Fruit fly (Drosophila melanogaster): ENCODE data around the gene CG33267.

CG33267 gene

DNA sequence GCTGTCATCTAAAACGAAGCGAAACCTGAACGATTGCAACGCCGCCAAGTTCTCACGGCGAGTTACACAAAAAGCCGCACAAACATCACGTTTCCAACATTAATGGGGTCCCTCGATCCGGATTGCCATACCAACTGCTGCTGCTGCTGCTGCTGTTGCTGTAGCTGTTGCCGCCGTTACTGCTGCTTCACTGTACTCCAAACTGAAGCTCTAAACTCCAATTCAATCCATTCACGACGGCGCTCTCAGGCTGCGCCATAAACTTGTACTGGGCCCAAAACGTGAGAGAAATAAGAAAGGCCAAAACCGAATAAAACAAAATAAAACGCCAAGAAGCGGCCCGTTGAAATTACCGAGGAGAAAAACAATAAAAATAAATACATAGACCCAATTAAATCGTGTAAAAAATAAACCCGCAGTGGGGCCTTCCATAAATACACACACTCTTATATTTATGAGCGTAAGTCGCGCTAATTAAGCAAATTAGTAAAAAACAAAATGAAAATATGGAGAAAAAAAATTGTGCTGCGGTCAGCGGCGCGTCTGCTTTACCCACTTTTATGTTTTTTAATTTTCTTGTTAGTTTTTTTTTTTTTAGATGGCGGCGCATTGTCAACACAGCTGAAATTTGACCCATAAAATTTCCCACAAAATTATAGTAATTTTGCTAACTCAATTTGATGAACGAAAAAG, 16.8 kb upstream of the CG33267 start:
- TF ChIP-seq EcR (GFP tag; optimal IDR thresholded peaks at IDR 0.05) (no peak), pan (optimal IDR thresholded peaks at IDR 0.05) (no peak), CG8478 (optimal IDR thresholded peaks at IDR 0.05) (no peak), Dll (optimal IDR thresholded peaks at IDR 0.05) (no peak), usp (GFP tag; optimal IDR thresholded peaks at IDR 0.05) (no peak), psq (optimal IDR thresholded peaks at IDR 0.05) (no peak)

DNA sequence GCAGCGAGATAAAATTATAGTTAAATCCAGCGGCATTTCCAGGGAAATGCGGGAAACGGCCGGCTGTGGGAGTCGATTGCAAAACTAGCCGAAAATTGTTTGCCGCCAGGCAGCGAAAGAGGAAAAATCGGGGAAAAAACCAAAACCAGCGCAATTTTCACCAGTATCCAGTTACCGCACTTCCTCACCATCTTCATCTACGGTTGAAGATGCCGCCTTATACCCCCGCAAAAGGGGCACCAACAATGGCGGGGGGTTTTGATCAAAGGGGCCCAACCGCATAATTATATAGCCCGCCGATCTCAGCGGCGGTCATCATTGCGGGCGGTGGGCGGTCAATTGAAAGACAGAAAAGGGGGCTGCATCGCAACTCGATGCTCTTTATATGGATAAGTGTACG, 16.3 kb upstream of the CG33267 start:
- TF ChIP-seq psq (optimal IDR thresholded peaks at IDR 0.05) (no peak), usp (GFP tag; optimal IDR thresholded peaks at IDR 0.05) (no peak), Dll (optimal IDR thresholded peaks at IDR 0.05) (no peak), CG8478 (optimal IDR thresholded peaks at IDR 0.05) (no peak), EcR (GFP tag; optimal IDR thresholded peaks at IDR 0.05) (no peak), pan (optimal IDR thresholded peaks at IDR 0.05) (no peak)

DNA sequence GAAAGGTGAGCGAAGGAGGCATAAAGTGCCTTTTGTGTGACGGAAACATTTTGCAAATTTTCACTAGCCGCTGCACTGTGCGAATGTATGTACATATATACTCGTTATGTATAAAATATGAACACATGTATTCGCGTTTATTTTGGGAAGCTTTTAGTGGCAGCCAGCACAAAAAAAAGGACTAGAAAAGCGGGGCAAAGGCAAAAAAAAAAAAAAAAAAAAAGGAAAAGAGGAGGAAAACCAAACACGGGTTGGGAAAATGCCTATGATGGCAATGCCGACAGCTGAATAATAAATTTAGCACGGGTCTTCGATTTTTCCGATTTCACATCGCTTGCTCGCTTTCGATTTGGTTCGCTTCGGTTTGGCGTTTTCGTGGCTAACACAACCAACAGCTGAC, 14.9 kb upstream of the CG33267 start:
- TF ChIP-seq CG8478 (optimal IDR thresholded peaks at IDR 0.05) (no peak), pan (optimal IDR thresholded peaks at IDR 0.05) (no peak), usp (GFP tag; optimal IDR thresholded peaks at IDR 0.05) (no peak), EcR (GFP tag; optimal IDR thresholded peaks at IDR 0.05) (no peak), Dll (optimal IDR thresholded peaks at IDR 0.05) (no peak), psq (optimal IDR thresholded peaks at IDR 0.05) (no peak)

DNA sequence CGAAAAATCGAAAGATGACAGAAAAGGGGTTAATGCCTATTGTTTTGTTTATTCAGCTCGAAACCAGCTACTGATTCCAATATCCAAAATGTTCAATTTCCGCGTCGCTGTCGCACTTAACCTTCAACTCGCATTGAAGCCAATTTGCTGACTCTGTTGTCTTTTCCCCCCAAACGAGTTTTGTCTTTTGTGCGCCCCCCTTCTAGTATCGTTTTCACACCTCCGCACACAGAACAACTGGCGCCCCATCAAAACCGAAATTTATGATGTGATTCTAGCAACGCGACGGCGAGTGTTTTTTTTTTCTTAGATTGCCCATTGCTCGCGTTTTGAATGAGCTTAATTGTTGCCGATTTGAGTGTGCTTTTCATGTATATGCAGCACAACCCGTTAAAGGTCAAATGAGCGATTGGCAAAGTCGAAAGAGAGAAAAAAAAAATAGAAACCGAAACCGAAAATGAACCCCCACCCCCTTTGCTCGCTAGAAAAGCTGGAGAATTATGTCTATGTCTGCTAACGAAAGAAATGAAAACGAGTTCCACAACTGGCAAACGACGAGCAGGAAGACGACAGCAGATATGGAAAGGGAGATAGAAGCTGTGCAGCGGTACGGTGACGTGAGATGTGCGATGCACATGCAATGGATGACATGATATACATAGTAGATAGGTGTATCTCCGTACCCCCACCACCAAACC, 13.8 kb upstream of the CG33267 start:
- TF ChIP-seq psq (optimal IDR thresholded peaks at IDR 0.05), result no peak

DNA sequence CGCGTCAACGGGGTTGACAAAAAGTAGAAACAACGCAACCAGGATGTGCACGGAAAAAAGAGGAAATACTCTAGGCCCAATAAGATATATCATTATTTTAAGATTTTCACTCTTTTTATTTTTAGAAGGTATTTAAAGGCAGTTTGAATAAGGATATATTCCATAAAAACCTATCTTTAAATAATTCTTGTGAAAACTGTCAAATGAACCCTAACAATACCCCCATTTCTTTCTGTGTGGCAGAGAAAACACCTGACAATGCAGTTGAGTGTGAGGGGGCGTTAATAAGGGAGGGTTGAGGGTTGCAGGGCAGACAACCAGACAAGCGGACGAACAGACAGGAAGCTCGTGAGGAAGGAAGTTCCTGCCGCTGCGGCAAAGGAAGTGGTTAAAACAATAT, 12.3 kb upstream of the CG33267 start:
- no peak for TF ChIP-seq usp (GFP tag; optimal IDR thresholded peaks at IDR 0.05)
- TF ChIP-seq psq (optimal IDR thresholded peaks at IDR 0.05), result no peak
- no peak for TF ChIP-seq Dll (optimal IDR thresholded peaks at IDR 0.05)
- TF ChIP-seq pan (optimal IDR thresholded peaks at IDR 0.05), result no peak
- no peak for TF ChIP-seq CG8478 (optimal IDR thresholded peaks at IDR 0.05)
- no peak for TF ChIP-seq EcR (GFP tag; optimal IDR thresholded peaks at IDR 0.05)

DNA sequence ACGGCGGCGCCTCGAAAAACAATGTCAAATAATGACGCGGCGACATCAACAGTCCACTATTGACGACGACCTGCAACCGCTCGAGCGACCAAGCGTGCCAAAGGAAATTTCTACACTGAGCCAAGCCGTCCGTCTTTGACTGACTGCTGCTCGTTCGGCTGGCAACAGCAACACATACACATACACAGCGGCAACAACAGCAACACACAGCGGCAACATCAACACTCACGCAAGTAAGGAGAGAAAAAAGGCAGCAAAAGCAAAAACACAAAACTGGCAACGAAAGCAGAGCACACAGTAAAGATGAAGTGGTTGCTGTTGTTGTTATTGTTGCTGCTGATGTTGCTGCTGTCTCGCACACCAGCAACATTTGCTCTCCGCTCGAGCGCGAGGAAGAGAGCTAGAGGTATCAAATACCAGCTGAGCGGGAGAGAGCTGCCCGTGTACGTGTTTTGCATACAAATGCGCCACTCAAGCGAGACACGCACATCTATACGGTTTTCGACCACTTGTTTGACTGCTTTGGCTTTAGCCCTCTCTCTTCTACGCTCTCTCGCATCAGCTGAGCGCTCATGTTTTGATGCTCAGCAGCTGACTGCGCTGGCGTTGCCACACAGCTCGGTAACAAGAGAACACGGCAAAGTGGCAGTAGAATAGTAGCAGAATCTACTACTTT, 11.1 kb upstream of the CG33267 start:
- TF ChIP-seq pan (optimal IDR thresholded peaks at IDR 0.05), result no peak
- no peak for TF ChIP-seq psq (optimal IDR thresholded peaks at IDR 0.05)
- no peak for TF ChIP-seq EcR (GFP tag; optimal IDR thresholded peaks at IDR 0.05)
- TF ChIP-seq CG8478 (optimal IDR thresholded peaks at IDR 0.05), result peak; percentile 56
- TF ChIP-seq Dll (optimal IDR thresholded peaks at IDR 0.05), result peak; percentile 98

DNA sequence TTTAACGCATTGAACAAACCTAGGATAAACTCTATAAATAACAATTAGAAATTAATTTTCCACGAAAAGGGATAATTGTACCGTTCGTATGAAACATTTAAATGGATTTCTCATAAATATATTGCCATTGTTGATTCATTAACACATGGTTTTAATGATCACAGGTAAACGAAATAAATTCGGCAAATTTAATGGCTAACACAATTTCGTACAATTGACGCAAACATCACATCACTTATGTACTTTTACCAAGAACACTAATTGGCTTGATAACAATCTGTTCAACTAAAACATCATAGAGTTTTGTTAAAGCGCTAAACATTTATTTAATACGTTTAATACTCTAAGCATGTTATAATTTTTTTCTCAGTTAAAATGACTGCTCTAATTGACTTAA, 10.6 kb upstream of the CG33267 start:
- TF ChIP-seq pan (optimal IDR thresholded peaks at IDR 0.05) (no peak), CG8478 (optimal IDR thresholded peaks at IDR 0.05) (no peak), Dll (optimal IDR thresholded peaks at IDR 0.05) (no peak), usp (GFP tag; optimal IDR thresholded peaks at IDR 0.05) (no peak), psq (optimal IDR thresholded peaks at IDR 0.05) (no peak), EcR (GFP tag; optimal IDR thresholded peaks at IDR 0.05) (no peak)

DNA sequence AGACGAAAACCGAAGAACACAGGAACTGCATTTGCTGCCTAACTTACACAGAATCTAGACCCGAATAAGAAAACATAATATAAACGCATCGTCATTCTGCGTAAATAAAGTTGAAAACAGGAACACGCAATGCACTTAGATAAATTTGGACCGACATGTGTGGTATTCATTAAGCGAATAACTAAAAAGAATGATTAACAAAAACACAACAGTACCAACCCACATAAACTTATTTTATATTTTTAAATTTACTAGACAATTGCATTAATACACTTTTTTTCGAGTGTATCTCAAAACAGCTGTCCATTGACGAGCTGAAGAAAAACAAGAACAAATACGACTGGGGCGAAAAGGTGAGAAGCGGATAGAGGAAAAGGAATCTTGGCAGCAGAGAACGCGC, 9.9 kb upstream of the CG33267 start:
- TF ChIP-seq psq (optimal IDR thresholded peaks at IDR 0.05) (no peak), Dll (optimal IDR thresholded peaks at IDR 0.05) (no peak), pan (optimal IDR thresholded peaks at IDR 0.05) (no peak), EcR (GFP tag; optimal IDR thresholded peaks at IDR 0.05) (no peak), CG8478 (optimal IDR thresholded peaks at IDR 0.05) (no peak), usp (GFP tag; optimal IDR thresholded peaks at IDR 0.05) (no peak)

DNA sequence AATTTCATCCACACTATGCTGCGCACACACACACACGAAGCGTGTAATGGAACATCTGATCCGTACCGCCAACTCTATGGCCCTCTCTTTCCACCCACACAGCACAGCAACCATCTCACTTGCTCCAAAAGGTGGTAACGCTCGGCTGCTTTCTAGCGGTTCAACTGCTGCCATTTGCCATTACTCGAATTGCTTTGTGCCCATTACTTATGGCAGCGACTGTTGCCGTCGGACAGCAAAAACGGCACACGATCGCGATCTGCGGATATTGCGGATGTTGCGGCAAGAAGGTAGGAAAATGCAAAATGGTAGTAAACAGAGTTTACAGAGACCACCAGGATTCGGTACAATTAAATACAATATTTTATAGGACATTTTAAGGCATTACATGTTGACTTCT, 9.5 kb upstream of the CG33267 start:
- TF ChIP-seq psq (optimal IDR thresholded peaks at IDR 0.05), result no peak
- TF ChIP-seq EcR (GFP tag; optimal IDR thresholded peaks at IDR 0.05), result no peak

DNA sequence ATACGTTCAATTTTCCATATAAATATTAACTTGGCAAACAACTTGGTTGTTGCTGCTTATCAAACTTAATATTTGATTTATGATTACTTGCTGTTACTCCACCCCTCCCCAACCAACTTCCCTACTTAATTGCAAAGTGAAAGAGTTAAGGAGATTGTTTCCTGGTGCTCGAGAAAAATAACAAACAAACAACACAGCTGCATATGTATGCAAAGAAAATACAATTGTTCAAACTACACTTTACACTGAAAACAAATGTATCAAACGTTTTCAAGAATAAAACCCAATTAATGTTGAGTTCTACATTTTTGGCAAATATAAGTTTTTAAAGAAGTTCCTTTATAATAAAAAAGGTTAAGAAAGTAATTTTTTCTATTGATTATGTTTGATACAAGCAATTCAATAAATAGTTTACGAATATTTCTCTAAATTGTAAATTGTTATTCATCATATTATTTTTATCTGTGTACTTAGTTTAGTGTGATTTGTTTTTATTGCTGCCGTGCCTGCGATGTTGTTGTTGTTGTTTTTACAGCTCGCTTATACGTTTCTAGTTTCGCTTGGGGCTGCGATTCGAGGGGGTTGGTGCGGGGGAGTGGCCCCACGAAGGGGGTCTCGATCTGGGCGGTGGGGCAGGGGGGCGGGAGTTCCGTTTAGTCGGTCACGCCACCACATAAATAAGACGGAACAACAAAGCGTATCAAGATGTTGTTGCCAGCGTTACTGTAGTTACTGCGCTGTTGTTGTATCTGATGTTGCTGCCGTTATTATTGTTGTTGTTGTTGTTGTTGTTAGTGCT, 8.4 kb upstream of the CG33267 start:
- TF ChIP-seq CG8478 (optimal IDR thresholded peaks at IDR 0.05) (no peak), pan (optimal IDR thresholded peaks at IDR 0.05) (no peak), Dll (optimal IDR thresholded peaks at IDR 0.05) (no peak)

DNA sequence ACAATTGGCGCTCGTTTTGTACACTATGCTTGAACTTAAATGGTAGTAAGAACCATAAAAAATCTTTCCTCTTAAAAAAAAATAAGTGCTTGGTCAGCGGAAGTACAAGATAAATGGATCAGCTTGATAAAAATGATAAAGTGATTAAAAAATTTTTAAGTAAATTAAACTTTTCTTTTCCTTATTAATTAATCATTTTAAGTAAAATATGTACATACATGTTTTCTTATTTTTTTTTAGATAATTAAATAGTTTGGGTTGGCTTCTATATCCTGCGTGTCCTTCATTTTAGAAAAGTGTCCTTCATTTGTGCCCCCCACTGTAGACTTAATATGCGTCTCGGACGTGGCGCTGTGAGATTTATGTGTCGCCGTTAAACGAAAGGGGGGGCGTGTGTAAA, 7.6 kb upstream of the CG33267 start:
- TF ChIP-seq Dll (optimal IDR thresholded peaks at IDR 0.05), result no peak
- no peak for TF ChIP-seq usp (GFP tag; optimal IDR thresholded peaks at IDR 0.05)
- no peak for TF ChIP-seq CG8478 (optimal IDR thresholded peaks at IDR 0.05)
- no peak for TF ChIP-seq EcR (GFP tag; optimal IDR thresholded peaks at IDR 0.05)
- no peak for TF ChIP-seq pan (optimal IDR thresholded peaks at IDR 0.05)
- TF ChIP-seq psq (optimal IDR thresholded peaks at IDR 0.05), result no peak

DNA sequence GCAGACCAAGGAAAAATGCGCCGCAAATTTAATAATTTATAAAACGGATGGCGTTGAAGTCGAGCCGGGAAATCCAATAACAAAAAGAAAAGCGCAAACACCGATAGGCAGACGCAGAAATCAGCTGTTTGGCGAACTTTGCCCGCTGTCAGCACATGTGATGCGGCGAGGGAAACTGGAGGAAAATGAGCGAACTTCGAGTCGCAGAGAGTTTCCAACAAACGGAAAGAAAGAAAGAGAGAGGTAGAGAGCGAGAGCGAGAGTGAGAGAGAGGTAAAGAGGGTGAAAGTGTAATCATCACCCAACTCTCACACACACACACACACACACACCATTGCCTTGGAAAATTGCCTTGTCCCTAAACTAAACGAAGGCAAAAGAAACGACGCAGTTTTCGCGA, 7.1 kb upstream of the CG33267 start:
- no peak for TF ChIP-seq CG8478 (optimal IDR thresholded peaks at IDR 0.05)
- TF ChIP-seq pan (optimal IDR thresholded peaks at IDR 0.05), result no peak
- TF ChIP-seq EcR (GFP tag; optimal IDR thresholded peaks at IDR 0.05), result no peak

Data from whole organism.